Worm (Caenorhabditis elegans): Measurements from ENCODE around the gene rpl-6.

The rpl-6 gene

DNA sequence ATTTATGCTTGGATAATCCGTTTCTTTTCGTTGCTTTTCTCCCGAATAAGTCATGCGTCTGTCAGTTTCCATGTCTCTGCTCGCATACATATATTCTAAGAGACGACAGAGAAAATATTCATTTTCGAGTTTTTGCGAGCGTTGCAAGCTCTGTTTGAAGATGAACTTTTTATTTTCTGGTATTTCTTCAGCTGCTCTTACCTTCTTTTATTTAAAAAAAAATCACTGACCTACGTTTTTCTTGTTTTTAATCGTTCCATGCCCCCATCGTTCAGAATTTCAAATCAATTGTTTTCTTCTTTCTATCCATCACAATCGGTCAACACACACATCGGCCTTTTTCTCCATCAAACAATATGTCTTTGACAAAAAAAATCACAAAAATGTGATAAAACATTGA, 2.2 kb downstream of the rpl-6 start:
- TF ChIP-seq madf-3 (GFP tag; IDR thresholded peaks at IDR 0.05) (peak; percentile 42; the same call in 1 of the 2 replicates), mcd-1 (GFP tag; IDR thresholded peaks at IDR 0.05) (0 out of 2 replicates have a peak, but pooled peaks have one; percentile 6), F57C9.4 (tag; optimal IDR thresholded peaks at IDR 0.05) (no peak)

DNA sequence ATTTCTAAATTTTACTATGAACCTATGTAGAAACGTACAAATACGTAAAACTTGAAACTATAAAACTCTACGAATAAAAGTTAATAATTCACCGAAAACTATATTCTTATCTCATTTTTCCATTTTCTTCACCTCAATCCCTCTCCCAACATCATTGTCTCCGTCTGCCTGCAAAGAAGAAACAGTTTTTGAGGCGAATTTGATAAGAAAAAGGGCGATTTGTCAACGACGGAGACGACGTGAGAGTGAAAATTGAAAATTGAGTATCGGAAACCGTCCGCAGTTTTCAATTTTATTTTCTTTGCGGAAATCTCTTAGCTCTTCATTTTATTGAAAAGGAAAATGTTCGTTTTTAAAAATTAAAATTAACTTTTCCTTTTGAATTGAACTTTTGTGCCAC, 3.8 kb downstream of the rpl-6 start:
- TF ChIP-seq F10E7.11 (tag; optimal IDR thresholded peaks at IDR 0.05): no peak
- no peak for TF ChIP-seq snpc-4 (GFP tag; optimal IDR thresholded peaks at IDR 0.05)
- TF ChIP-seq snpc-4 (tag; optimal IDR thresholded peaks at IDR 0.05): no peak
- no peak for TF ChIP-seq T07F8.4 (tag; optimal IDR thresholded peaks at IDR 0.05)
- no peak for TF ChIP-seq akir-1 (GFP tag; optimal IDR thresholded peaks at IDR 0.05)
- TF ChIP-seq nhr-80 (tag; optimal IDR thresholded peaks at IDR 0.05): peak; percentile 50
- no peak for TF ChIP-seq nhr-120 (GFP tag; IDR thresholded peaks at IDR 0.05)

DNA sequence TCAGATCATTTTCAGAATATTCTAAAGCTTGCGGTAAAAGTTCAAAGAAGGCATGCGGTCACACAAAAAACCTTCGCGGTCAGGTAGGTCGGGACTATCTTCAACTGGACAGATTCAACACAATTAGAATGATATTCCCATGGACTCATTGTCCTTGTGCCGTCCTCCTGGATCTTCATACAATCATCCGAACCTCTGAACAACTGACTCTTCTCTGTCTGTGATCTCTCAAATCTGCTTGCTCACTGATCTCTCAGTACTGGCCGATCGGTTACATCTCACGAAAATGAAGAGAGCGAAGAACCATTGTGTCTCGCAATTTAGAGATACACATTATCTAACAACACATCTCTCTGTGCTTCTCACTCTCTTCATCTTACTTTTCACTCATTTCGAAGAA, 7.3 kb downstream of the rpl-6 start:
- no peak for TF ChIP-seq hlh-26 (GFP tag; conservative IDR thresholded peaks at IDR 0.05)
- no peak for TF ChIP-seq lin-54 (GFP tag; optimal IDR thresholded peaks at IDR 0.05)
- TF ChIP-seq Y95B8A.8 (GFP tag; IDR thresholded peaks at IDR 0.05): no peak
- no peak for TF ChIP-seq gei-17 (GFP tag; optimal IDR thresholded peaks at IDR 0.05)
- TF ChIP-seq F22D6.2 (tag; optimal IDR thresholded peaks at IDR 0.05): no peak
- TF ChIP-seq aptf-2 (GFP tag; conservative IDR thresholded peaks at IDR 0.05): no peak
- TF ChIP-seq F33H1.4 (GFP tag; IDR thresholded peaks at IDR 0.05): no peak
- TF ChIP-seq mxl-1 (tag; optimal IDR thresholded peaks at IDR 0.05): no peak
- TF ChIP-seq hmg-1.2 (GFP tag; IDR thresholded peaks at IDR 0.05): no peak

DNA sequence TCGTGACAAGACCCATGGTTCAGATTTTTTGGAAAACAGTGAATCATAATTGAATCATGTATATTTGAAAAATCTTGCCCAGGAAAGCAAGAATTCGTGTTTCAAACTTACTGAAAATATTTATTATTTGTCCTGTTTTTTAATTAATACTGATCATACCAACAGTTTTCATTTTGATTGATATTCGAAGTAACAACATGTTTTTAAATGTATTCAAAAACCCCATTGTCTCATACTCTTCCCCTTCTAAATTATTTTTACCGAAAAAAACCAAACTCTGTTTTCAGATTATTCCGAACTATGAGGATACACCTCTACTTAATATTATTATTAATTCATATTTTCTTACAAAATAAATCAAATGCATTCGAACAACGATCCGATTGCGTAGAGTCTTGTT, 8.0 kb downstream of the rpl-6 start, which contains the start of gene R151.1:
TSS of gene R151.1 (plus strand) at position 301 of the 400 bp plus-strand sequence.
- TF ChIP-seq sptf-2 (GFP tag; optimal IDR thresholded peaks at IDR 0.05) (no peak), xnd-1 (tag; optimal IDR thresholded peaks at IDR 0.05) (no peak), ekl-4 (GFP tag; IDR thresholded peaks at IDR 0.05) (no peak), cebp-1 (GFP tag; IDR thresholded peaks at IDR 0.05) (no peak), cebp-1 (tag; optimal IDR thresholded peaks at IDR 0.05) (no peak), mel-28 (tag; optimal IDR thresholded peaks at IDR 0.05; ENCODE audit: borderline replicate concordance) (no peak), let-526 (GFP tag; IDR thresholded peaks at IDR 0.05) (no peak), D2030.7 (GFP tag; IDR thresholded peaks at IDR 0.05) (no peak), F52B5.7 (tag; optimal IDR thresholded peaks at IDR 0.05) (no peak), unc-62 (GFP tag; optimal IDR thresholded peaks at IDR 0.05) (no peak), pbrm-1 (GFP tag; IDR thresholded peaks at IDR 0.05) (no peak), somi-1 (GFP tag; optimal IDR thresholded peaks at IDR 0.05) (no peak), K12H6.12 (tag; optimal IDR thresholded peaks at IDR 0.05) (no peak), madf-10 (tag; optimal IDR thresholded peaks at IDR 0.05) (no peak), F33H1.4 (GFP tag; IDR thresholded peaks at IDR 0.05) (no peak), hrde-1 (tag; optimal IDR thresholded peaks at IDR 0.05; ENCODE audit: borderline replicate concordance) (no peak), ztf-26 (tag; optimal IDR thresholded peaks at IDR 0.05) (no peak), fkh-3 (tag; optimal IDR thresholded peaks at IDR 0.05) (no peak), egrh-3 (GFP tag; IDR thresholded peaks at IDR 0.05) (no peak), B0035.1 (tag; optimal IDR thresholded peaks at IDR 0.05) (no peak), nfya-2 (GFP tag; IDR thresholded peaks at IDR 0.05) (no peak)

All from whole organism, young adult.